Worm (Caenorhabditis elegans) whole organism, early embryonic: ENCODE measurements around the gene K09E9.1.

Experiments
- B0310.2 ChIP-seq: sonication (generic microtip); optimal IDR thresholded peaks from 2 replicates; lab custom pipeline; 2016; ENCODE audit warnings: mild to moderate bottlenecking, missing genetic modification characterization, missing compliant biosample characterization
- F13C5.2 ChIP-seq: sonication (generic microtip); optimal IDR thresholded peaks from 2 replicates; lab custom pipeline; 2017; ENCODE audit warnings: mild to moderate bottlenecking, missing genetic modification characterization, inconsistent platforms, missing compliant biosample characterization
- ama-1 ChIP-seq: fragments of 150-350 bp; optimal IDR thresholded peaks from 2 replicates; lab custom pipeline; 2014
- ets-7 ChIP-seq: sonication (generic microtip); optimal IDR thresholded peaks from 2 replicates; lab custom pipeline; 2016; ENCODE audit warnings: missing genotype, missing genetic modification characterization, missing compliant biosample characterization
- flt-1 ChIP-seq: fragments of 200-800 bp; sonication (Bioruptor generic); IDR thresholded peaks from 2 replicates; pipeline ENCODE4 v1.3.6; 2022; ENCODE audit warnings: missing genetic modification characterization, missing compliant biosample characterization
- hmbx-1 ChIP-seq: sonication (generic microtip); optimal IDR thresholded peaks from 2 replicates; lab custom pipeline; 2016; ENCODE audit warnings: mild to moderate bottlenecking, missing genetic modification characterization, missing compliant biosample characterization
- hmg-4 ChIP-seq: fragments of 200-800 bp; sonication (Bioruptor generic); optimal IDR thresholded peaks from 2 replicates; lab custom pipeline; 2018; ENCODE audit warnings: mild to moderate bottlenecking, missing genetic modification characterization, missing compliant biosample characterization
- hnd-1 ChIP-seq: sonication (generic microtip); optimal IDR thresholded peaks from 2 replicates; lab custom pipeline; 2016; ENCODE audit warnings: missing genetic modification characterization, missing compliant biosample characterization
- tbx-11 ChIP-seq: fragments of 200-800 bp; sonication (Bioruptor generic); IDR thresholded peaks from 2 replicates; pipeline ENCODE4 v1.3.6; 2022; ENCODE audit warnings: missing genetic modification characterization, missing compliant biosample characterization

DNA sequence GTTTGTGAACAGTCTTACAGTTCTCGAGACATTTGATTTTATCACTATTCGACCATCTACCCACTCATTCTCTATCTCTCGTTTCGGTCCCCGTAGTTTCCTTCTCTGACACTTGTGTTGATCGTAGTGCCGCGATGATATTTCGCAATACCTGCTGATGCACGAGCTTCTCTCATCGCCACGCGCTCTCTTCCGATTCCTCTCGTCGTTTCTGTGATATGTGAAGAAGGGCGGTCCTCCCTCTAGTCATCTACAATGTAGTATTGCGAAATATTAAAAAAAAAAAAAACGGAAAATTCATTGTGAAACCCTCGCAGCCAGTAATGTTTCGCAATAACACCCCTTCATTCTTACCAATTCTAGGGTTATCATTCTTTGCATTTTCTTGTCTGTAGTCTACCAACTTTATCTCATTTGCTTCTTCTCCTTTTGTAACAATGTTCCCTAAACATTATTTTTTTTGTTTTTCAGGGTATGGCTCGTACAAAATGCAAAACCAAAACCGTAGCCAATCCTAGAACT is 12.7 kb upstream of the K09E9.1 start, which contains the start of gene nipi-3:
- TF ChIP-seq ama-1 (lab: Kevin White, UChicago) (no peak), hmbx-1 (tag; lab: Kevin White, UChicago) (no peak), hmg-4 (no peak), ets-7 (tag; lab: Kevin White, UChicago) (no peak), flt-1 (GFP tag; lab: Robert Waterston, UW) (no peak), B0310.2 (tag; lab: Kevin White, UChicago) (no peak), F13C5.2 (tag; lab: Kevin White, UChicago) (no peak), tbx-11 (GFP tag; lab: Robert Waterston, UW) (no peak), hnd-1 (tag; lab: Kevin White, UChicago) (no peak)
